Worm (Caenorhabditis elegans) whole organism, L1 larva: ENCODE results near the gene miz-1.

Experiments
- C04F5.9 ChIP-seq: sonication (generic microtip); optimal IDR thresholded peaks from 2 replicates; lab custom pipeline; 2016; ENCODE audit warnings: missing genetic modification characterization, missing compliant biosample characterization
- C34B4.2 ChIP-seq: sonication (generic microtip); optimal IDR thresholded peaks from 2 replicates; lab custom pipeline; 2017; ENCODE audit warnings: mild to moderate bottlenecking, missing genetic modification characterization, missing compliant biosample characterization
- Y116A8C.19 ChIP-seq: sonication (generic microtip); optimal IDR thresholded peaks from 2 replicates; lab custom pipeline; 2016; ENCODE audit warnings: missing compliant biosample characterization, missing genetic modification characterization, borderline replicate concordance
- blmp-1 ChIP-seq: fragments of 150-350 bp; optimal IDR thresholded peaks from 2 replicates; lab custom pipeline; 2014; ENCODE audit warnings: missing biosample characterization, missing genetic modification characterization
- ceh-8 ChIP-seq: fragments of 200-800 bp; sonication (Bioruptor generic); optimal IDR thresholded peaks from 2 replicates; lab custom pipeline; 2018; ENCODE audit warnings: mild to moderate bottlenecking, missing genetic modification characterization, moderate library complexity, missing compliant biosample characterization
- ceh-88 ChIP-seq: fragments of 200-800 bp; sonication (Bioruptor generic); IDR thresholded peaks from 2 replicates; pipeline ENCODE4 v1.3.6; 2022; ENCODE audit warnings: missing genetic modification characterization, missing compliant biosample characterization
- dsc-1 ChIP-seq: sonication (generic microtip); optimal IDR thresholded peaks from 2 replicates; lab custom pipeline; 2016; ENCODE audit warnings: mild to moderate bottlenecking, missing genetic modification characterization, missing compliant biosample characterization
- egl-13 ChIP-seq: sonication (generic microtip); optimal IDR thresholded peaks from 2 replicates; lab custom pipeline; 2016; ENCODE audit warnings: missing genotype, missing genetic modification reagents, missing genetic modification characterization, missing compliant biosample characterization
- elt-2 ChIP-seq: sonication (generic microtip); optimal IDR thresholded peaks from 2 replicates; lab custom pipeline; 2016; ENCODE audit warnings: missing genetic modification characterization, mild to moderate bottlenecking, inconsistent platforms, missing compliant biosample characterization, missing genetic modification reagents
- elt-3 ChIP-seq, 6 experiments: fragments of 150-350 bp in 1 of 6; sonication (generic microtip); optimal IDR thresholded peaks; 2 replicates each; lab custom pipeline; 2017 to 2018; ENCODE audit warnings: missing biosample characterization in 6 of 6, missing genetic modification characterization in 6 of 6, inconsistent platforms in 1 of 6
- ets-5 ChIP-seq: fragments of 200-800 bp; sonication (Bioruptor generic); IDR thresholded peaks from 2 replicates; pipeline ENCODE4 v1.3.6; 2022; ENCODE audit warnings: missing genetic modification characterization, missing compliant biosample characterization
- fkh-4 ChIP-seq: sonication (generic microtip); optimal IDR thresholded peaks from 2 replicates; lab custom pipeline; 2016; ENCODE audit warnings: missing compliant biosample characterization, missing genetic modification characterization, borderline replicate concordance
- fos-1 ChIP-seq: fragments of 150-350 bp; optimal IDR thresholded peaks from 2 replicates; lab custom pipeline; 2014; ENCODE audit warnings: missing biosample characterization, missing genetic modification characterization
- hlh-17 ChIP-seq: fragments of 200-800 bp; sonication (Bioruptor generic); optimal IDR thresholded peaks from 2 replicates; lab custom pipeline; 2018; ENCODE audit warnings: missing genetic modification characterization, mild to moderate bottlenecking, missing compliant biosample characterization, moderate library complexity, borderline replicate concordance
- irx-1 ChIP-seq: sonication (generic microtip); optimal IDR thresholded peaks from 2 replicates; lab custom pipeline; 2016; ENCODE audit warnings: missing genetic modification characterization, missing compliant biosample characterization
- jun-1 ChIP-seq: fragments of 150-350 bp; optimal IDR thresholded peaks from 2 replicates; lab custom pipeline; 2014; ENCODE audit warnings: missing biosample characterization, missing genetic modification reagents, missing genetic modification characterization
- lin-13 ChIP-seq: fragments of 150-350 bp; optimal IDR thresholded peaks from 2 replicates; lab custom pipeline; 2014; ENCODE audit warnings: missing biosample characterization, missing genetic modification reagents, missing genetic modification characterization
- lin-14 ChIP-seq: fragments of 200-800 bp; sonication (Bioruptor generic); optimal IDR thresholded peaks from 2 replicates; lab custom pipeline; 2018; ENCODE audit warnings: mild to moderate bottlenecking, missing genetic modification characterization, moderate library complexity, missing compliant biosample characterization
- lin-15B ChIP-seq: fragments of 150-350 bp; sonication (generic microtip); optimal IDR thresholded peaks from 3 replicates; lab custom pipeline; 2014; ENCODE audit warnings: missing biosample characterization, missing genetic modification characterization
- lin-35 ChIP-seq, 2 experiments: fragments of 150-350 bp; optimal IDR thresholded peaks; 2 replicates each; lab custom pipeline; 2014; ENCODE audit warnings: missing biosample characterization in 2 of 2, missing genetic modification characterization in 2 of 2, missing genetic modification reagents in 2 of 2
- lir-3 ChIP-seq: sonication (generic microtip); optimal IDR thresholded peaks from 2 replicates; lab custom pipeline; 2016; ENCODE audit warnings: mild to moderate bottlenecking, missing genetic modification characterization, moderate library complexity, missing compliant biosample characterization; ENCODE audit not compliant: poor library complexity
- lsy-2 ChIP-seq, 2 experiments: fragments of 150-350 bp; optimal IDR thresholded peaks; 2 replicates each; lab custom pipeline; 2014; ENCODE audit warnings: missing biosample characterization in 2 of 2, missing genetic modification characterization in 2 of 2
- mab-9 ChIP-seq: fragments of 200-800 bp; sonication (Bioruptor generic); IDR thresholded peaks from 2 replicates; pipeline ENCODE4 v1.3.6; 2022; ENCODE audit warnings: missing genetic modification reagents, missing genetic modification characterization, missing compliant biosample characterization
- mef-2 ChIP-seq: fragments of 150-350 bp; optimal IDR thresholded peaks from 2 replicates; lab custom pipeline; 2014; ENCODE audit warnings: missing biosample characterization, missing genetic modification characterization
- mep-1 ChIP-seq: fragments of 150-350 bp; optimal IDR thresholded peaks from 2 replicates; lab custom pipeline; 2014; ENCODE audit warnings: missing biosample characterization, missing genetic modification characterization
- nhr-11 ChIP-seq: fragments of 150-350 bp; optimal IDR thresholded peaks from 2 replicates; lab custom pipeline; 2014; ENCODE audit warnings: missing biosample characterization, missing genetic modification characterization
- nhr-77 ChIP-seq: fragments of 150-350 bp; optimal IDR thresholded peaks from 2 replicates; lab custom pipeline; 2014; ENCODE audit warnings: missing biosample characterization, missing genetic modification characterization
- nhr-84 ChIP-seq: sonication (generic microtip); optimal IDR thresholded peaks from 2 replicates; lab custom pipeline; 2017; ENCODE audit warnings: missing biosample characterization, missing genetic modification characterization
- nhr-90 ChIP-seq: sonication (generic microtip); optimal IDR thresholded peaks from 2 replicates; lab custom pipeline; 2016; ENCODE audit warnings: mild to moderate bottlenecking, missing genetic modification characterization, missing compliant biosample characterization; ENCODE audit not compliant: poor library complexity
- pax-3 ChIP-seq: fragments of 200-800 bp; sonication (Bioruptor generic); optimal IDR thresholded peaks from 2 replicates; lab custom pipeline; 2018; ENCODE audit warnings: mild to moderate bottlenecking, missing genetic modification characterization, moderate library complexity, missing compliant biosample characterization
- rnt-1 ChIP-seq: sonication (generic microtip); optimal IDR thresholded peaks from 2 replicates; lab custom pipeline; 2016; ENCODE audit warnings: mild to moderate bottlenecking, missing genetic modification characterization, moderate library complexity, missing compliant biosample characterization
- snu-23 ChIP-seq: sonication (generic microtip); optimal IDR thresholded peaks from 2 replicates; lab custom pipeline; 2016; ENCODE audit warnings: missing genetic modification characterization, missing compliant biosample characterization
- sup-37 ChIP-seq: fragments of 200-800 bp; sonication (Bioruptor generic); optimal IDR thresholded peaks from 2 replicates; lab custom pipeline; 2018; ENCODE audit warnings: mild to moderate bottlenecking, missing genetic modification characterization, missing compliant biosample characterization
- swsn-7 ChIP-seq: sonication (generic microtip); optimal IDR thresholded peaks from 2 replicates; lab custom pipeline; 2016; ENCODE audit warnings: missing genetic modification characterization, missing compliant biosample characterization
- tbx-2 ChIP-seq: sonication (generic microtip); optimal IDR thresholded peaks from 2 replicates; lab custom pipeline; 2016; ENCODE audit warnings: missing genetic modification characterization, missing compliant biosample characterization
- tlp-1 ChIP-seq: fragments of 150-350 bp; optimal IDR thresholded peaks from 2 replicates; lab custom pipeline; 2014; ENCODE audit warnings: missing biosample characterization, missing genetic modification characterization
- unc-30 ChIP-seq: sonication (generic microtip); optimal IDR thresholded peaks from 2 replicates; lab custom pipeline; 2017; ENCODE audit warnings: missing biosample characterization, missing genetic modification characterization
- unc-62 ChIP-seq: fragments of 150-350 bp; optimal IDR thresholded peaks from 2 replicates; lab custom pipeline; 2014; ENCODE audit warnings: missing biosample characterization, missing genetic modification reagents, missing genetic modification characterization
- vab-15 ChIP-seq: sonication (generic microtip); optimal IDR thresholded peaks from 2 replicates; lab custom pipeline; 2017; ENCODE audit warnings: missing genotype, mild to moderate bottlenecking, missing genetic modification characterization, missing compliant biosample characterization
- xbp-1 ChIP-seq: sonication (generic microtip); optimal IDR thresholded peaks from 2 replicates; lab custom pipeline; 2016; ENCODE audit warnings: missing genetic modification characterization, missing compliant biosample characterization
- zag-1 ChIP-seq: fragments of 150-350 bp; optimal IDR thresholded peaks from 2 replicates; lab custom pipeline; 2014; ENCODE audit warnings: missing biosample characterization, missing genetic modification characterization
- zip-4 ChIP-seq: fragments of 200-800 bp; sonication (Bioruptor generic); optimal IDR thresholded peaks from 2 replicates; lab custom pipeline; 2018; ENCODE audit warnings: mild to moderate bottlenecking, missing genetic modification characterization, moderate library complexity, missing compliant biosample characterization
- ztf-11 ChIP-seq, 2 experiments: sonication (generic microtip); optimal IDR thresholded peaks; 2 replicates each; lab custom pipeline; 2016 to 2017; ENCODE audit warnings: missing genetic modification characterization in 2 of 2, missing biosample characterization in 1 of 2, missing compliant biosample characterization in 1 of 2
- ztf-4 ChIP-seq: fragments of 150-350 bp; optimal IDR thresholded peaks from 2 replicates; lab custom pipeline; 2014; ENCODE audit warnings: missing biosample characterization, missing genetic modification characterization

The miz-1 gene

ce11 chrIV:10810820-10811219 lies 1.4 kb upstream of the miz-1 start:
- TF ChIP-seq fkh-4 (tag; lab: Kevin White, UChicago) (no peak), lsy-2 (tag; optimal IDR thresholded peaks at IDR 0.05; lab: Kevin White, UChicago) (no peak), C04F5.9 (tag; lab: Kevin White, UChicago) (no peak), snu-23 (GFP tag; lab: Kevin White, UChicago) (no peak), nhr-90 (peak; percentile 1), elt-2 (tag; lab: Kevin White, UChicago) (peak; percentile 75), ceh-88 (GFP tag; lab: Robert Waterston, UW) (no peak), ceh-8 (GFP tag; lab: Kevin White, UChicago) (no peak), zag-1 (tag; lab: Kevin White, UChicago) (no peak), nhr-84 (tag; lab: Kevin White, UChicago) (no peak), mep-1 (tag; lab: Kevin White, UChicago) (no peak), sup-37 (GFP tag; lab: Kevin White, UChicago) (no peak), xbp-1 (tag; lab: Kevin White, UChicago) (no peak), nhr-77 (tag; lab: Kevin White, UChicago) (no peak), mef-2 (tag; lab: Kevin White, UChicago) (no peak), lin-35 (GFP tag; optimal IDR thresholded peaks at IDR 0.05; lab: Kevin White, UChicago) (peak in 1 of 2 experiments; percentile 36), rnt-1 (tag; lab: Kevin White, UChicago) (no peak), Y116A8C.19 (tag; lab: Kevin White, UChicago) (no peak), lin-14 (peak; percentile 12), blmp-1 (tag; lab: Kevin White, UChicago) (peak; percentile 6), ets-5 (GFP tag; lab: Robert Waterston, UW) (no peak), zip-4 (GFP tag; lab: Kevin White, UChicago) (no peak), nhr-11 (tag; lab: Kevin White, UChicago) (no peak), pax-3 (no peak), egl-13 (tag; lab: Kevin White, UChicago) (no peak), vab-15 (tag; lab: Kevin White, UChicago) (no peak), swsn-7 (tag; lab: Kevin White, UChicago) (no peak), C34B4.2 (no peak), unc-62 (no peak), ztf-4 (no peak), jun-1 (tag; lab: Kevin White, UChicago) (no peak), elt-3 (tag; optimal IDR thresholded peaks at IDR 0.05; lab: Kevin White, UChicago) (peak in 1 of 6 experiments; percentile 15), irx-1 (tag; lab: Kevin White, UChicago) (no peak), hlh-17 (no peak), ztf-11 (tag; optimal IDR thresholded peaks at IDR 0.05; lab: Kevin White, UChicago) (no peak), unc-30 (no peak)

- TF ChIP-seq jun-1 (tag; lab: Kevin White, UChicago) (no peak), dsc-1 (peak; percentile 76)
- TF ChIP-seq, all 84 proteins: peak for 1
Observed at ce11 chrIV:10811388-10811787, 811 bp upstream of the miz-1 start.

DNA sequence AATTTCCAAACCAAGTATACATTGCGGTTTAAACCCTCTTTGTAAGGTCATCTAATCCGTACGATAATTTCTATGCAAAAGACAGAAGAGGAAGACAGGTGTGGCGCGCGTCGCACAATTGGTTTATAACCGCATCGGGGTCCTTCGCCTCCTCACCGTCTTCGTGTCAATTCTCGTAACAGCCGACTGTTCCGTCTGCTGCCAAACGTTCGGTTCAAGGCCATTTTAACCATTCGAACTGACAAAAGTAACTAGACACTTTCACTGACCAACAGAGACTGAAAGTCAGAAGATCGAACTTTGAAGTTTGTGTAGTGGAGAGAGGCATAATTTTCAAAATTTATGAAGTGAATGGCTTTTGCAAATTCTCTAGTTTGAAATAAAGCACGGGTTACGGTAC lies 3.8 kb downstream of the miz-1 start:
- TF ChIP-seq lir-3 (tag; lab: Kevin White, UChicago) (no peak), lin-14 (peak; percentile 19), lin-13 (GFP tag; lab: Kevin White, UChicago) (no peak), mab-9 (GFP tag; lab: Robert Waterston, UW) (no peak), tbx-2 (tag; lab: Kevin White, UChicago) (no peak), fos-1 (tag; lab: Kevin White, UChicago) (no peak), Y116A8C.19 (tag; lab: Kevin White, UChicago) (no peak), unc-62 (no peak), tlp-1 (tag; lab: Kevin White, UChicago) (no peak), mef-2 (tag; lab: Kevin White, UChicago) (no peak), lin-15B (tag; lab: Kevin White, UChicago) (no peak), mep-1 (tag; lab: Kevin White, UChicago) (peak; percentile 24), blmp-1 (tag; lab: Kevin White, UChicago) (peak; percentile 63)
